Fruit fly (Drosophila melanogaster) whole organism, embryonic: ENCODE data around the gene Scamp.

ENCODE experiments used
- CG17612 ChIP-seq: fragments of 200-800 bp; sonication (Bioruptor generic); IDR thresholded peaks from 2 replicates; pipeline ENCODE4 v1.3.6; 2022; ENCODE audit warnings: missing biosample characterization, missing genetic modification characterization
- CG5953 ChIP-seq: fragments of 200-800 bp; sonication (Bioruptor generic); IDR thresholded peaks from 2 replicates; pipeline ENCODE4 v1.3.6; 2022; ENCODE audit warnings: missing biosample characterization, missing genetic modification characterization
- CG8290 ChIP-seq, 3 experiments: fragments of 200-800 bp; sonication (Bioruptor generic); optimal IDR thresholded peaks; 2 replicates each; lab custom pipeline; 2016 to 2019; ENCODE audit warnings: missing biosample characterization in 3 of 3, missing genetic modification characterization in 3 of 3, mild to moderate bottlenecking in 2 of 3, moderate library complexity in 1 of 3
- Dip3 ChIP-seq: fragments of 200-800 bp; sonication (Bioruptor generic); optimal IDR thresholded peaks from 3 replicates; lab custom pipeline; 2016; ENCODE audit warnings: missing biosample characterization, missing genetic modification characterization
- Med ChIP-seq: fragments of 200-800 bp; sonication (Bioruptor generic); peaks from one replicate; lab custom pipeline; 2016; ENCODE audit warnings: missing biosample characterization, missing genetic modification characterization, mild to moderate bottlenecking, inconsistent platforms, moderate library complexity

Scamp gene

dm6 chrX:15406811-15407210 is 42.9 kb downstream of the Scamp start (continued):
- TF ChIP-seq CG5953 (GFP tag; lab: Robert Waterston, UW) (no peak), CG8290 (GFP tag; optimal IDR thresholded peaks at IDR 0.05; lab: Kevin White, UChicago) (no peak), CG8290 (tag; optimal IDR thresholded peaks at IDR 0.05; lab: Kevin White, UChicago) (peak in 1 of 2 experiments; percentile 29), Med (peak; percentile 68)
- TF ChIP-seq, all 482 proteins: peak for 22

dm6 chrX:15401861-15402260 is 47.8 kb downstream of the Scamp start:
- TF ChIP-seq CG8290 (GFP tag; optimal IDR thresholded peaks at IDR 0.05; lab: Kevin White, UChicago) (peak; percentile 92), CG8290 (tag; optimal IDR thresholded peaks at IDR 0.05; lab: Kevin White, UChicago) (peak in 1 of 2 experiments; percentile 24), CG17612 (GFP tag; lab: Robert Waterston, UW) (peak; percentile 86), Dip3 (GFP tag; lab: Kevin White, UChicago) (no peak)
